Worm (Caenorhabditis elegans): Measurements from ENCODE around the gene osm-7.

DNA sequence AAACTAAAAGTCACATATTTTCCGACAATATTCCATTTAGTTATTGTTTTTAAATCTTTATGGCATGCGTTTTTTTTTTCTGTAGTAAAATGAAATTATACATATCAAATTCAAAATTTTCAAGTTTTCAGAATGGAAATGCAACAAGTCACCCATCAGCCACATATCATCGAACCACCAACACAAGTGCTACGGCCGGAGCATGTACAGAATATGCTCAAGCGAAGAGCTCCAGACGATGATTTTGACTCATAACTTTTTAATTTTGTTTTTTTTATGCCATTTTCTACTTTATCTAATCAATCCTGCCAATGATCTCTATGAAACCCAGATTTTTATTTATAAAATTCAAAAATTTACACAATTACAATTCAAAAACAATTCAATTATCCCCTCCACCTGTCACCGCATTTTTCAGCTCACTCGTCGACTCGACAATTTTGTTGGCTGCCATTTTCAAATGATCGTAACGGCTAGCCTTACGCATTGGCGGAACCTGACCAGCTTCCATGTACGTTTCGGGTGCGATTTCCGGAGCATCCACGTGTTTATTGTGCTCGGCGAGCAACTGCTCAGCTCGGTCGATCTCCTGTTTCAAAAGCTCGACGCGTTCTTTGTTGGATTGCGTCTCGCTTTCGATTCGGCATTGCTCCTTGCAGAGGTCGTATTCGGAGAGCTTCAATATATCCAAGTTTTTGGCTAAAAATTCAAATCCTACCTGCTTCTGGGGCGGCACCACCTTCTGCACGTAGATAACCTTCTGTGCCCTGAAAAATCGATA lies 49.9 kb downstream of the osm-7 start:
- TF ChIP-seq tbx-2 (tag; optimal IDR thresholded peaks at IDR 0.05) (no peak), lin-15B (tag; optimal IDR thresholded peaks at IDR 0.05) (no peak), fos-1 (tag; optimal IDR thresholded peaks at IDR 0.05) (no peak), nhr-76 (tag; optimal IDR thresholded peaks at IDR 0.05) (no peak), pha-4 (tag; optimal IDR thresholded peaks at IDR 0.05) (no peak), nfya-1 (tag; optimal IDR thresholded peaks at IDR 0.05; ENCODE audit: insufficient read depth) (no peak), nhr-11 (tag; optimal IDR thresholded peaks at IDR 0.05) (no peak), mml-1 (tag; optimal IDR thresholded peaks at IDR 0.05) (no peak), aly-2 (tag; optimal IDR thresholded peaks at IDR 0.05) (no peak), jun-1 (tag; optimal IDR thresholded peaks at IDR 0.05) (no peak), skn-1 (tag; optimal IDR thresholded peaks at IDR 0.05) (no peak), ceh-82 (tag; optimal IDR thresholded peaks at IDR 0.05) (no peak), nhr-28 (tag; optimal IDR thresholded peaks at IDR 0.05) (no peak)

Measured in whole organism, L3 larva.